Worm (Caenorhabditis elegans) whole organism, early embryonic: Measurements from ENCODE around the gene str-113.

Source experiments
- ama-1 ChIP-seq: fragments of 150-350 bp; optimal IDR thresholded peaks from 2 replicates; lab custom pipeline; 2014
- ets-7 ChIP-seq: sonication (generic microtip); optimal IDR thresholded peaks from 2 replicates; lab custom pipeline; 2016; ENCODE audit warnings: missing genotype, missing genetic modification characterization, missing compliant biosample characterization
- flt-1 ChIP-seq: fragments of 200-800 bp; sonication (Bioruptor generic); IDR thresholded peaks from 2 replicates; pipeline ENCODE4 v1.3.6; 2022; ENCODE audit warnings: missing genetic modification characterization, missing compliant biosample characterization
- hmg-4 ChIP-seq: fragments of 200-800 bp; sonication (Bioruptor generic); optimal IDR thresholded peaks from 2 replicates; lab custom pipeline; 2018; ENCODE audit warnings: mild to moderate bottlenecking, missing genetic modification characterization, missing compliant biosample characterization
- scrt-1 ChIP-seq: fragments of 200-800 bp; sonication (Bioruptor generic); IDR thresholded peaks from 2 replicates; pipeline ENCODE4 v1.3.6; 2022; ENCODE audit warnings: missing genetic modification characterization, missing compliant biosample characterization

ce11 chrV:3712955-3713354 is 46.2 kb upstream of the str-113 start:
- TF ChIP-seq ama-1 (lab: Kevin White, UChicago) (no peak), hmg-4 (GFP tag; lab: Kevin White, UChicago) (no peak), flt-1 (no peak), ets-7 (tag; lab: Kevin White, UChicago) (no peak), scrt-1 (no peak)
